Worm (Caenorhabditis elegans) whole organism, late embryonic: ENCODE measurements around the gene R193.2.

Source experiments
- C08G9.2 ChIP-seq: sonication (generic microtip); optimal IDR thresholded peaks from 2 replicates; lab custom pipeline; 2016; ENCODE audit warnings: mild to moderate bottlenecking, missing genetic modification characterization, moderate library complexity, missing compliant biosample characterization
- C38D4.7 ChIP-seq: fragments of 200-800 bp; sonication (Bioruptor generic); optimal IDR thresholded peaks from 2 replicates; lab custom pipeline; 2018; ENCODE audit warnings: mild to moderate bottlenecking, missing genetic modification characterization, moderate library complexity, missing compliant biosample characterization
- F13H6.1 ChIP-seq: sonication (generic microtip); optimal IDR thresholded peaks from 2 replicates; lab custom pipeline; 2016; ENCODE audit warnings: missing genetic modification characterization, missing compliant biosample characterization
- K02D7.2 ChIP-seq: sonication (generic microtip); optimal IDR thresholded peaks from 2 replicates; lab custom pipeline; 2017; ENCODE audit warnings: mild to moderate bottlenecking, missing genetic modification characterization, missing compliant biosample characterization
- K09A11.1 ChIP-seq: sonication (generic microtip); optimal IDR thresholded peaks from 2 replicates; lab custom pipeline; 2017; ENCODE audit warnings: antibody characterized with exemption, mild to moderate bottlenecking, missing genetic modification characterization, missing compliant biosample characterization; ENCODE audit not compliant: insufficient read depth
- ahr-1 ChIP-seq: sonication (generic microtip); optimal IDR thresholded peaks from 2 replicates; lab custom pipeline; 2016; ENCODE audit warnings: missing genetic modification characterization, missing compliant biosample characterization
- ama-1 ChIP-seq: fragments of 150-350 bp; optimal IDR thresholded peaks from 2 replicates; lab custom pipeline; 2014
- ceh-14 ChIP-seq: sonication (generic microtip); optimal IDR thresholded peaks from 2 replicates; lab custom pipeline; 2016; ENCODE audit warnings: missing genotype, missing genetic modification characterization, missing compliant biosample characterization
- ceh-18 ChIP-seq: sonication (generic microtip); optimal IDR thresholded peaks from 2 replicates; lab custom pipeline; 2016; ENCODE audit warnings: missing genetic modification characterization, missing compliant biosample characterization
- ceh-19 ChIP-seq: fragments of 200-800 bp; sonication (Bioruptor generic); optimal IDR thresholded peaks from 2 replicates; lab custom pipeline; 2018; ENCODE audit warnings: mild to moderate bottlenecking, missing genetic modification characterization, missing compliant biosample characterization
- ceh-2 ChIP-seq: sonication (generic microtip); optimal IDR thresholded peaks from 2 replicates; lab custom pipeline; 2016; ENCODE audit warnings: missing genotype, missing genetic modification characterization, missing compliant biosample characterization
- ceh-22 ChIP-seq: sonication (generic microtip); optimal IDR thresholded peaks from 2 replicates; lab custom pipeline; 2017; ENCODE audit warnings: missing biosample characterization, missing genetic modification characterization
- ceh-30 ChIP-seq: fragments of 150-350 bp; optimal IDR thresholded peaks from 2 replicates; lab custom pipeline; 2014; ENCODE audit warnings: missing biosample characterization, missing genetic modification characterization
- ceh-31 ChIP-seq: sonication (generic microtip); optimal IDR thresholded peaks from 2 replicates; lab custom pipeline; 2016; ENCODE audit warnings: missing genetic modification characterization, missing compliant biosample characterization
- ceh-34 ChIP-seq: sonication (generic microtip); optimal IDR thresholded peaks from 2 replicates; lab custom pipeline; 2016; ENCODE audit warnings: mild to moderate bottlenecking, missing genetic modification characterization, missing compliant biosample characterization
- ceh-45 ChIP-seq: fragments of 200-800 bp; sonication (Bioruptor generic); IDR thresholded peaks from 2 replicates; pipeline ENCODE4 v1.3.6; 2022; ENCODE audit warnings: missing genetic modification reagents, missing genetic modification characterization, missing compliant biosample characterization
- ceh-48 ChIP-seq: sonication (generic microtip); optimal IDR thresholded peaks from 2 replicates; lab custom pipeline; 2016; ENCODE audit warnings: missing genetic modification characterization, inconsistent platforms, missing compliant biosample characterization
- ceh-6 ChIP-seq: fragments of 200-800 bp; sonication (Bioruptor generic); optimal IDR thresholded peaks from 2 replicates; lab custom pipeline; 2018; ENCODE audit warnings: mild to moderate bottlenecking, missing genetic modification characterization, missing compliant biosample characterization
- ceh-9 ChIP-seq: sonication (generic microtip); optimal IDR thresholded peaks from 2 replicates; lab custom pipeline; 2016; ENCODE audit warnings: mild to moderate bottlenecking, missing genetic modification characterization, inconsistent platforms, missing compliant biosample characterization
- che-1 ChIP-seq: sonication (generic microtip); optimal IDR thresholded peaks from 2 replicates; lab custom pipeline; 2016; ENCODE audit warnings: mild to moderate bottlenecking, missing genetic modification characterization, missing compliant biosample characterization
- dve-1 ChIP-seq: sonication (generic microtip); optimal IDR thresholded peaks from 2 replicates; lab custom pipeline; 2017; ENCODE audit warnings: antibody characterized with exemption, mild to moderate bottlenecking, missing genetic modification characterization, missing compliant biosample characterization
- elt-2 ChIP-seq: sonication (generic microtip); optimal IDR thresholded peaks from 2 replicates; lab custom pipeline; 2016; ENCODE audit warnings: missing genetic modification reagents, missing genetic modification characterization, missing compliant biosample characterization
- elt-4 ChIP-seq: sonication (generic microtip); optimal IDR thresholded peaks from 2 replicates; lab custom pipeline; 2016; ENCODE audit warnings: missing genetic modification characterization, missing compliant biosample characterization
- eyg-1 ChIP-seq: sonication (generic microtip); optimal IDR thresholded peaks from 2 replicates; lab custom pipeline; 2016; ENCODE audit warnings: missing genotype, missing genetic modification characterization, missing compliant biosample characterization
- fax-1 ChIP-seq: sonication (generic microtip); optimal IDR thresholded peaks from 2 replicates; lab custom pipeline; 2016; ENCODE audit warnings: missing genotype, missing genetic modification characterization, missing compliant biosample characterization
- fkh-6 ChIP-seq: sonication (generic microtip); optimal IDR thresholded peaks from 2 replicates; lab custom pipeline; 2016; ENCODE audit warnings: missing genetic modification characterization, missing compliant biosample characterization
- gmeb-2 ChIP-seq: sonication (generic microtip); optimal IDR thresholded peaks from 2 replicates; lab custom pipeline; 2016; ENCODE audit warnings: missing genetic modification characterization, inconsistent platforms, missing compliant biosample characterization
- hlh-8 ChIP-seq: sonication (generic microtip); optimal IDR thresholded peaks from 2 replicates; lab custom pipeline; 2016; ENCODE audit warnings: missing genotype, missing genetic modification characterization, missing compliant biosample characterization
- lin-11 ChIP-seq: fragments of 200-800 bp; sonication (Bioruptor generic); optimal IDR thresholded peaks from 2 replicates; lab custom pipeline; 2018; ENCODE audit warnings: mild to moderate bottlenecking, missing genetic modification characterization, missing compliant biosample characterization
- madf-2 ChIP-seq: sonication (generic microtip); optimal IDR thresholded peaks from 2 replicates; lab custom pipeline; 2017; ENCODE audit warnings: missing genetic modification characterization, missing compliant biosample characterization
- mec-3 ChIP-seq: sonication (generic microtip); optimal IDR thresholded peaks from 2 replicates; lab custom pipeline; 2016; ENCODE audit warnings: borderline replicate concordance, missing genetic modification characterization, missing compliant biosample characterization
- nfya-1 ChIP-seq: sonication (generic microtip); optimal IDR thresholded peaks from 2 replicates; lab custom pipeline; 2017; ENCODE audit warnings: missing genetic modification characterization, mild to moderate bottlenecking, missing compliant biosample characterization, antibody characterized with exemption, moderate library complexity
- nhr-11 ChIP-seq: fragments of 150-350 bp; optimal IDR thresholded peaks from 2 replicates; lab custom pipeline; 2014; ENCODE audit warnings: missing biosample characterization, missing genetic modification characterization
- nhr-232 ChIP-seq: sonication (generic microtip); optimal IDR thresholded peaks from 2 replicates; lab custom pipeline; 2016; ENCODE audit warnings: missing genetic modification characterization, missing compliant biosample characterization
- npax-4 ChIP-seq: sonication (generic microtip); optimal IDR thresholded peaks from 2 replicates; lab custom pipeline; 2016; ENCODE audit warnings: missing genetic modification characterization, missing compliant biosample characterization
- odd-2 ChIP-seq: sonication (generic microtip); optimal IDR thresholded peaks from 2 replicates; lab custom pipeline; 2017; ENCODE audit warnings: antibody characterized with exemption, mild to moderate bottlenecking, missing genetic modification characterization, missing compliant biosample characterization
- pat-9 ChIP-seq: fragments of 200-800 bp; sonication (Bioruptor generic); optimal IDR thresholded peaks from 2 replicates; lab custom pipeline; 2018; ENCODE audit warnings: mild to moderate bottlenecking, missing genetic modification characterization, moderate library complexity, missing compliant biosample characterization
- pha-2 ChIP-seq: sonication (generic microtip); optimal IDR thresholded peaks from 2 replicates; lab custom pipeline; 2017; ENCODE audit warnings: mild to moderate bottlenecking, missing genetic modification characterization, missing compliant biosample characterization
- pros-1 ChIP-seq: fragments of 150-350 bp; optimal IDR thresholded peaks from 2 replicates; lab custom pipeline; 2014; ENCODE audit warnings: missing biosample characterization, missing genetic modification reagents, missing genetic modification characterization
- rnt-1 ChIP-seq: sonication (generic microtip); optimal IDR thresholded peaks from 2 replicates; lab custom pipeline; 2016; ENCODE audit warnings: missing genetic modification characterization, missing compliant biosample characterization
- sdc-2 ChIP-seq: sonication (generic microtip); optimal IDR thresholded peaks from 2 replicates; lab custom pipeline; 2016; ENCODE audit warnings: missing genotype, missing genetic modification characterization, missing compliant biosample characterization
- sox-2 ChIP-seq: fragments of 200-800 bp; sonication (Bioruptor generic); IDR thresholded peaks from 2 replicates; pipeline ENCODE4 v1.3.6; 2022; ENCODE audit warnings: missing genetic modification reagents, missing genetic modification characterization, missing compliant biosample characterization
- syd-9 ChIP-seq: sonication (generic microtip); optimal IDR thresholded peaks from 2 replicates; lab custom pipeline; 2016; ENCODE audit warnings: mild to moderate bottlenecking, missing genetic modification characterization, moderate library complexity, missing compliant biosample characterization
- tbx-7 ChIP-seq: sonication (generic microtip); optimal IDR thresholded peaks from 2 replicates; lab custom pipeline; 2016; ENCODE audit warnings: missing genotype, missing genetic modification characterization, missing compliant biosample characterization
- ttx-3 ChIP-seq: sonication (generic microtip); optimal IDR thresholded peaks from 2 replicates; lab custom pipeline; 2016; ENCODE audit warnings: missing genetic modification reagents, missing genetic modification characterization, missing compliant biosample characterization
- unc-55 ChIP-seq: sonication (generic microtip); optimal IDR thresholded peaks from 2 replicates; lab custom pipeline; 2017; ENCODE audit warnings: missing biosample characterization, missing genetic modification reagents, missing genetic modification characterization
- zip-5 ChIP-seq: sonication (generic microtip); optimal IDR thresholded peaks from 2 replicates; lab custom pipeline; 2016; ENCODE audit warnings: missing genetic modification characterization, missing compliant biosample characterization
- ztf-16 ChIP-seq: sonication (generic microtip); optimal IDR thresholded peaks from 2 replicates; lab custom pipeline; 2017; ENCODE audit warnings: missing genetic modification characterization, missing compliant biosample characterization

The R193.2 gene

DNA sequence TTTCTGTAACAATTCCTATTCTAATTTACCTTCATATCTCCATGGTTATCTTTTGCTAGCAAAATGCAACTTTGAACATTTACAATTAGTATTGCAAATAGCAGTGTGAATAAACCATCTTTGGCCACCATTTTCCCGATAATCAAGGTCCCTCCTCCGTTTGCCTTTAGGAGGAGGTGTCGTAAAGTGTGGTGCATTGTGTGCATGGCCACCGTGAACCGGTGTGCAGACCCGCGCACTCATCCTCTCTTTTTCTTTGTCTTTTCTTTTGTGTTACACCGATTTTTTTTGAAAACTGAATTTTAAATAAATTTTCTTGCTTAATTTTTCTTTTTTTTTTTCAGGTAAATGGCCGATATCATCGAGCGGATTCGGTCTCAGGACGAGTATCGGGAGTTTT, 51.6 kb downstream of the R193.2 start, which contains the start of the genes pigx-1 and rme-6:
TSS of gene pigx-1 (minus strand) at position 206 of the 400 bp plus-strand sequence.
TSS of gene rme-6 (plus strand) at position 345 of the 400 bp plus-strand sequence.
- TF ChIP-seq odd-2 (tag; lab: Kevin White, UChicago) (no peak), ceh-45 (GFP tag; lab: Robert Waterston, UW) (no peak), ceh-18 (no peak), ahr-1 (tag; lab: Kevin White, UChicago) (no peak), ceh-48 (peak; percentile 10), ceh-14 (no peak), ceh-19 (no peak), nfya-1 (tag; lab: Kevin White, UChicago) (peak; percentile 24), sox-2 (GFP tag; lab: Robert Waterston, UW) (no peak), che-1 (tag; lab: Kevin White, UChicago) (no peak), nhr-11 (no peak), fax-1 (tag; lab: Kevin White, UChicago) (no peak)

DNA sequence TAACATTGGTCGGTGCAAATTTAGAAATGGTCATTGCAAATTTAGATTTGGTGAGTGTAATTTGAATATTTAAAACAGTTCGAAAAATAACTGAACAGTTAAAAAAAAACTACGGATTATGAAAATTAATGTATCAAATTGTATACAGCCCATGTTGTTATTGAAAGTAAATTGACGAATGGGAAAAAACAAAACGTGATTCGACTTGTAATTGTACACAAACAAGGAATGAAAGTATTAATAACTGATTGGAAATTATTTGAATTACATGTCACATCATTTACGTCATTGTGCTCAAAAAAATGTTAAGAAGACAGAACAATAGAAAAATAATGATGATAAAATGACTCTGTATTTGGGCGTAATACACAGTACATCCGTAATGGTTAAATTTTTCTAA, 54.1 kb downstream of the R193.2 start:
- no peak for TF ChIP-seq K09A11.1
- no peak for TF ChIP-seq hlh-8 (tag; lab: Kevin White, UChicago)
- no peak for TF ChIP-seq pros-1
- no peak for TF ChIP-seq dve-1 (tag; lab: Kevin White, UChicago)
- no peak for TF ChIP-seq nfya-1 (tag; lab: Kevin White, UChicago)
- no peak for TF ChIP-seq ceh-31
- TF ChIP-seq pha-2 (tag; lab: Kevin White, UChicago): no peak
- TF ChIP-seq ceh-2 (tag; lab: Kevin White, UChicago): no peak
- TF ChIP-seq ama-1: no peak
- TF ChIP-seq nhr-232 (tag; lab: Kevin White, UChicago): no peak
- TF ChIP-seq F13H6.1 (tag; lab: Kevin White, UChicago): no peak
- TF ChIP-seq pat-9: no peak
- no peak for TF ChIP-seq mec-3 (tag; lab: Kevin White, UChicago)
- no peak for TF ChIP-seq C08G9.2 (tag; lab: Kevin White, UChicago)
- TF ChIP-seq ceh-30 (tag; lab: Kevin White, UChicago): no peak

DNA sequence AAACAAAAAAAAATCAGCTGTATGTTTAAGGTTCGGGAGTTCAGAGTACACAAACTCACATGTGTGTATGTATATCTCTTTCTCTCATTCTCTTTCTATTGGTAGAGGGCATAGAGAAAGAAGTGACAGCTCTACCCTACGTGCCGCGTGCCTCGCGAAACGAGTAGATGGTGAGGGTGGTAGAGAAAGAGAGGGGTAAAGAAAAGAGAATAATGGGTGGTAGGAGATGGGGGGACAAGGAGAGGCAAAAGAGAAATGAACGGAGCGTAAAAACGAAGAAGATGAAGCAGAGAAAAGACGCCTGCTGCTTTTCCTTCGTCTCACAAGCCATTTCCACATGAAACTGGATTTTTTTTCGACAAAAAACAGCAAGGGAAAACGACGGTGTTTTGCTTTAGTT, 55.2 kb downstream of the R193.2 start:
- no peak for TF ChIP-seq ceh-9
- TF ChIP-seq tbx-7 (tag; lab: Kevin White, UChicago): no peak
- no peak for TF ChIP-seq ceh-48
- TF ChIP-seq syd-9 (tag; lab: Kevin White, UChicago): peak; percentile 51
- TF ChIP-seq fkh-6: peak; percentile 1
- TF ChIP-seq madf-2 (tag; lab: Kevin White, UChicago): peak; percentile 63
- peak; percentile 70 for TF ChIP-seq rnt-1 (tag; lab: Kevin White, UChicago)
- TF ChIP-seq eyg-1: no peak
- TF ChIP-seq unc-55: peak; percentile 100
- no peak for TF ChIP-seq lin-11
- TF ChIP-seq dve-1 (tag; lab: Kevin White, UChicago): peak; percentile 72
- TF ChIP-seq C38D4.7 (GFP tag; lab: Kevin White, UChicago): no peak
- TF ChIP-seq che-1 (tag; lab: Kevin White, UChicago): no peak
- no peak for TF ChIP-seq ahr-1 (tag; lab: Kevin White, UChicago)
- no peak for TF ChIP-seq odd-2 (tag; lab: Kevin White, UChicago)
- TF ChIP-seq pat-9: no peak
- no peak for TF ChIP-seq ceh-6 (GFP tag; lab: Kevin White, UChicago)
- TF ChIP-seq sox-2 (GFP tag; lab: Robert Waterston, UW): peak; percentile 70
- TF ChIP-seq hlh-8 (tag; lab: Kevin White, UChicago): peak; percentile 86
- TF ChIP-seq pros-1: peak; percentile 79
- TF ChIP-seq elt-2: peak; percentile 35
- peak; percentile 93 for TF ChIP-seq ceh-31
- peak; percentile 38 for TF ChIP-seq ztf-16 (tag; lab: Kevin White, UChicago)
- TF ChIP-seq gmeb-2: no peak
- no peak for TF ChIP-seq K02D7.2 (tag; lab: Kevin White, UChicago)
- TF ChIP-seq nfya-1 (tag; lab: Kevin White, UChicago): peak; percentile 95
- no peak for TF ChIP-seq elt-4
- TF ChIP-seq C08G9.2 (tag; lab: Kevin White, UChicago): peak; percentile 49
- no peak for TF ChIP-seq npax-4
- TF ChIP-seq ceh-34: peak; percentile 91
- TF ChIP-seq fax-1 (tag; lab: Kevin White, UChicago): peak; percentile 43
- no peak for TF ChIP-seq mec-3 (tag; lab: Kevin White, UChicago)
- TF ChIP-seq ttx-3: no peak
- peak; percentile 88 for TF ChIP-seq sdc-2 (tag; lab: Kevin White, UChicago)
- no peak for TF ChIP-seq zip-5 (tag; lab: Kevin White, UChicago)
- TF ChIP-seq ceh-22 (tag; lab: Kevin White, UChicago): no peak
